Worm (Caenorhabditis elegans) whole organism, young adult: ENCODE data around the gene Y42H9AR.2.

ENCODE experiments used
- C17E4.6 ChIP-seq: fragments of 200-800 bp; sonication (Bioruptor generic); IDR thresholded peaks from 2 replicates; pipeline ENCODE4 v1.3.6; 2022; ENCODE audit warnings: missing genetic modification reagents, missing genetic modification characterization, missing compliant biosample characterization
- D2030.7 ChIP-seq: fragments of 200-800 bp; sonication (Bioruptor generic); IDR thresholded peaks from 2 replicates; pipeline ENCODE4 v1.3.6; 2022; ENCODE audit warnings: missing genetic modification reagents, missing genetic modification characterization, missing compliant biosample characterization
- F23B12.7 ChIP-seq: sonication (generic microtip); optimal IDR thresholded peaks from 2 replicates; lab custom pipeline; 2017; ENCODE audit warnings: missing genetic modification characterization, mild to moderate bottlenecking, missing compliant biosample characterization, antibody characterized with exemption, moderate library complexity; ENCODE audit not compliant: insufficient read depth
- F33H1.4 ChIP-seq: fragments of 200-800 bp; sonication (Bioruptor generic); IDR thresholded peaks from 2 replicates; pipeline ENCODE4 v1.3.6; 2022; ENCODE audit warnings: missing genetic modification reagents, missing genetic modification characterization, missing compliant biosample characterization
- F37B4.10 ChIP-seq: fragments of 200-800 bp; sonication (Bioruptor generic); IDR thresholded peaks from 2 replicates; pipeline ENCODE4 v1.3.6; 2022; ENCODE audit warnings: missing genetic modification characterization, missing compliant biosample characterization
- F49E8.2 ChIP-seq: sonication (generic microtip); optimal IDR thresholded peaks from 3 replicates; lab custom pipeline; 2017; ENCODE audit warnings: missing genetic modification characterization, mild to moderate bottlenecking, missing compliant biosample characterization, antibody characterized with exemption, moderate library complexity; ENCODE audit not compliant: insufficient read depth
- F55B11.4 ChIP-seq: sonication (generic microtip); optimal IDR thresholded peaks from 2 replicates; lab custom pipeline; 2016; ENCODE audit warnings: missing compliant biosample characterization, missing genetic modification characterization, borderline replicate concordance; ENCODE audit not compliant: insufficient read depth
- F57A8.1 ChIP-seq: fragments of 200-800 bp; sonication (Bioruptor generic); optimal IDR thresholded peaks from 2 replicates; lab custom pipeline; 2018; ENCODE audit warnings: mild to moderate bottlenecking, missing genetic modification characterization, moderate library complexity, missing compliant biosample characterization
- T26A5.8 ChIP-seq: sonication (generic microtip); optimal IDR thresholded peaks from 2 replicates; lab custom pipeline; 2016; ENCODE audit warnings: missing genetic modification characterization, missing compliant biosample characterization
- Y95B8A.8 ChIP-seq: fragments of 200-800 bp; sonication (Bioruptor generic); IDR thresholded peaks from 2 replicates; pipeline ENCODE4 v1.3.6; 2022; ENCODE audit warnings: missing genetic modification reagents, missing genetic modification characterization, missing compliant biosample characterization
- ZK185.1 ChIP-seq: sonication (generic microtip); optimal IDR thresholded peaks from 2 replicates; lab custom pipeline; 2016; ENCODE audit warnings: mild to moderate bottlenecking, missing genetic modification characterization, missing compliant biosample characterization; ENCODE audit not compliant: poor library complexity, severe bottlenecking
- akir-1 ChIP-seq: fragments of 200-800 bp; sonication (Bioruptor generic); optimal IDR thresholded peaks from 2 replicates; lab custom pipeline; 2018; ENCODE audit warnings: mild to moderate bottlenecking, missing genetic modification characterization, moderate library complexity, missing compliant biosample characterization
- ama-1 ChIP-seq, 3 experiments: fragments of 150-350 bp in 1 of 3; sonication (generic microtip) in 2 of 3; optimal IDR thresholded peaks; 2 replicates each; lab custom pipeline; 2014 to 2018; ENCODE audit warnings: missing biosample characterization in 2 of 3, missing genetic modification characterization in 2 of 3, missing genetic modification reagents in 2 of 3
- atf-7 ChIP-seq: sonication (generic microtip); optimal IDR thresholded peaks from 2 replicates; lab custom pipeline; 2017; ENCODE audit warnings: mild to moderate bottlenecking, missing genetic modification characterization, missing compliant biosample characterization
- bed-1 ChIP-seq: fragments of 200-800 bp; sonication (Bioruptor generic); IDR thresholded peaks from 2 replicates; pipeline ENCODE4 v1.3.6; 2022; ENCODE audit warnings: missing genetic modification reagents, missing genetic modification characterization, missing compliant biosample characterization
- bed-2 ChIP-seq: fragments of 200-800 bp; sonication (Bioruptor generic); IDR thresholded peaks from 2 replicates; pipeline ENCODE4 v1.3.6; 2022; ENCODE audit warnings: missing genetic modification reagents, missing genetic modification characterization, missing compliant biosample characterization
- cebp-1 ChIP-seq, 2 experiments: fragments of 200-800 bp in 1 of 2; sonication (Bioruptor generic) in 1 of 2; sonication (generic microtip) in 1 of 2; IDR thresholded peaks in 1 of 2; optimal IDR thresholded peaks in 1 of 2; 2 replicates each; pipeline versions ENCODE4 v1.3.6 to Lab custom; 2017 to 2022; ENCODE audit warnings: missing compliant biosample characterization in 2 of 2, missing genetic modification characterization in 2 of 2, mild to moderate bottlenecking in 1 of 2, missing genetic modification reagents in 1 of 2, moderate library complexity in 1 of 2
- cebp-2 ChIP-seq: fragments of 200-800 bp; sonication (Bioruptor generic); IDR thresholded peaks from 2 replicates; pipeline ENCODE4 v1.3.6; 2022; ENCODE audit warnings: missing genetic modification characterization, missing compliant biosample characterization
- ceh-100 ChIP-seq: fragments of 200-800 bp; sonication (Bioruptor generic); IDR thresholded peaks from 2 replicates; pipeline ENCODE4 v1.3.6; 2022; ENCODE audit warnings: missing genetic modification reagents, missing genetic modification characterization, missing compliant biosample characterization
- ceh-91 ChIP-seq: fragments of 200-800 bp; sonication (Bioruptor generic); IDR thresholded peaks from 2 replicates; pipeline ENCODE4 v1.3.6; 2022; ENCODE audit warnings: missing genetic modification reagents, missing genetic modification characterization, missing compliant biosample characterization
- dpff-1 ChIP-seq: sonication (generic microtip); optimal IDR thresholded peaks from 2 replicates; lab custom pipeline; 2017; ENCODE audit warnings: mild to moderate bottlenecking, missing genetic modification characterization, missing compliant biosample characterization
- dpl-1 ChIP-seq: fragments of 150-350 bp; optimal IDR thresholded peaks from 2 replicates; lab custom pipeline; 2014; ENCODE audit warnings: missing biosample characterization, missing genetic modification reagents, missing genetic modification characterization
- egl-44 ChIP-seq: fragments of 200-800 bp; sonication (Bioruptor generic); IDR thresholded peaks from 2 replicates; pipeline ENCODE4 v1.3.6; 2022; ENCODE audit warnings: missing genetic modification reagents, missing genetic modification characterization, missing compliant biosample characterization
- egrh-3 ChIP-seq: fragments of 200-800 bp; sonication (Bioruptor generic); IDR thresholded peaks from 2 replicates; pipeline ENCODE4 v1.3.6; 2022; ENCODE audit warnings: missing genetic modification reagents, missing genetic modification characterization, missing compliant biosample characterization
- fkh-3 ChIP-seq: sonication (generic microtip); optimal IDR thresholded peaks from 2 replicates; lab custom pipeline; 2016; ENCODE audit warnings: mild to moderate bottlenecking, missing genetic modification characterization, missing compliant biosample characterization
- hmg-1.2 ChIP-seq: fragments of 200-800 bp; sonication (Bioruptor generic); IDR thresholded peaks from 2 replicates; pipeline ENCODE4 v1.3.6; 2022; ENCODE audit warnings: missing genetic modification reagents, missing genetic modification characterization, missing compliant biosample characterization
- hrde-1 ChIP-seq: sonication (generic microtip); optimal IDR thresholded peaks from 2 replicates; lab custom pipeline; 2016; ENCODE audit warnings: missing genetic modification characterization, mild to moderate bottlenecking, missing compliant biosample characterization, moderate library complexity, missing genotype, missing genetic modification reagents, borderline replicate concordance
- let-607 ChIP-seq, 2 experiments: fragments of 200-800 bp in 1 of 2; sonication (Bioruptor generic) in 1 of 2; sonication (generic microtip) in 1 of 2; optimal IDR thresholded peaks; 2 replicates each; lab custom pipeline; 2016 to 2018; ENCODE audit warnings: mild to moderate bottlenecking in 2 of 2, missing compliant biosample characterization in 2 of 2, missing genetic modification characterization in 2 of 2, moderate library complexity in 2 of 2, missing genotype in 1 of 2
- lin-26 ChIP-seq: fragments of 200-800 bp; sonication (Bioruptor generic); IDR thresholded peaks from 2 replicates; pipeline ENCODE4 v1.3.6; 2022; ENCODE audit warnings: missing genetic modification reagents, missing genetic modification characterization, missing compliant biosample characterization
- lsl-1 ChIP-seq: fragments of 200-800 bp; sonication (Bioruptor generic); optimal IDR thresholded peaks from 2 replicates; lab custom pipeline; 2018; ENCODE audit warnings: mild to moderate bottlenecking, missing genetic modification characterization, moderate library complexity, missing compliant biosample characterization
- madf-10 ChIP-seq: sonication (generic microtip); optimal IDR thresholded peaks from 2 replicates; lab custom pipeline; 2016; ENCODE audit warnings: mild to moderate bottlenecking, missing genetic modification characterization, missing compliant biosample characterization
- madf-3 ChIP-seq: fragments of 200-800 bp; sonication (Bioruptor generic); IDR thresholded peaks from 2 replicates; pipeline ENCODE4 v1.3.6; 2022; ENCODE audit warnings: missing genetic modification reagents, missing genetic modification characterization, missing compliant biosample characterization
- madf-8 ChIP-seq: fragments of 200-800 bp; sonication (Bioruptor generic); conservative IDR thresholded peaks from 2 replicates; pipeline ENCODE4 v1.3.6; 2022; ENCODE audit warnings: missing genetic modification reagents, missing genetic modification characterization, missing compliant biosample characterization
- mes-4 ChIP-seq: sonication (generic microtip); optimal IDR thresholded peaks from 2 replicates; lab custom pipeline; 2016; ENCODE audit warnings: missing genotype, missing genetic modification characterization, missing compliant biosample characterization
- nhr-27 ChIP-seq: fragments of 200-800 bp; sonication (Bioruptor generic); optimal IDR thresholded peaks from 2 replicates; lab custom pipeline; 2018; ENCODE audit warnings: mild to moderate bottlenecking, missing genetic modification characterization, moderate library complexity, missing compliant biosample characterization
- pbrm-1 ChIP-seq: fragments of 200-800 bp; sonication (Bioruptor generic); IDR thresholded peaks from 2 replicates; pipeline ENCODE4 v1.3.6; 2022; ENCODE audit warnings: missing genetic modification reagents, missing genetic modification characterization, missing compliant biosample characterization
- pha-4 ChIP-seq: fragments of 150-350 bp; sonication (generic microtip); optimal IDR thresholded peaks from 2 replicates; lab custom pipeline; 2014; ENCODE audit warnings: missing biosample characterization, missing genetic modification reagents, missing genetic modification characterization
- snpc-1.3 ChIP-seq: sonication (generic microtip); optimal IDR thresholded peaks from 2 replicates; lab custom pipeline; 2017; ENCODE audit warnings: missing genetic modification characterization, mild to moderate bottlenecking, missing compliant biosample characterization, antibody characterized with exemption, moderate library complexity, missing genotype, missing genetic modification reagents; ENCODE audit not compliant: insufficient read depth
- snpc-4 ChIP-seq, 5 experiments: fragments of 150-350 bp in 1 of 5; sonication (generic microtip) in 4 of 5; optimal IDR thresholded peaks; 2 replicates each; lab custom pipeline; 2014 to 2018; ENCODE audit warnings: missing genetic modification characterization in 5 of 5, missing biosample characterization in 3 of 5, antibody characterized with exemption in 2 of 5, mild to moderate bottlenecking in 2 of 5, missing compliant biosample characterization in 2 of 5, missing genotype in 2 of 5, moderate library complexity in 2 of 5, missing genetic modification reagents in 1 of 5
- tbx-9 ChIP-seq: sonication (generic microtip); optimal IDR thresholded peaks from 2 replicates; lab custom pipeline; 2016; ENCODE audit warnings: borderline replicate concordance, missing genetic modification characterization, inconsistent platforms, missing compliant biosample characterization
- unc-130 ChIP-seq: sonication (generic microtip); optimal IDR thresholded peaks from 2 replicates; lab custom pipeline; 2016; ENCODE audit warnings: missing genetic modification reagents, missing genetic modification characterization, missing compliant biosample characterization
- xnd-1 ChIP-seq: sonication (generic microtip); optimal IDR thresholded peaks from 2 replicates; lab custom pipeline; 2016; ENCODE audit warnings: missing genotype, missing genetic modification reagents, missing genetic modification characterization, missing compliant biosample characterization
- zim-3 ChIP-seq: sonication (generic microtip); optimal IDR thresholded peaks from 2 replicates; lab custom pipeline; 2017; ENCODE audit warnings: mild to moderate bottlenecking, missing genetic modification characterization, moderate library complexity, missing compliant biosample characterization
- ztf-22 ChIP-seq: fragments of 200-800 bp; sonication (Bioruptor generic); optimal IDR thresholded peaks from 2 replicates; lab custom pipeline; 2018; ENCODE audit warnings: mild to moderate bottlenecking, missing genetic modification characterization, moderate library complexity, missing compliant biosample characterization
- ztf-25 ChIP-seq: fragments of 200-800 bp; sonication (Bioruptor generic); IDR thresholded peaks from 2 replicates; pipeline ENCODE4 v1.3.6; 2022; ENCODE audit warnings: missing genetic modification reagents, missing genetic modification characterization, missing compliant biosample characterization

Gene Y42H9AR.2

DNA sequence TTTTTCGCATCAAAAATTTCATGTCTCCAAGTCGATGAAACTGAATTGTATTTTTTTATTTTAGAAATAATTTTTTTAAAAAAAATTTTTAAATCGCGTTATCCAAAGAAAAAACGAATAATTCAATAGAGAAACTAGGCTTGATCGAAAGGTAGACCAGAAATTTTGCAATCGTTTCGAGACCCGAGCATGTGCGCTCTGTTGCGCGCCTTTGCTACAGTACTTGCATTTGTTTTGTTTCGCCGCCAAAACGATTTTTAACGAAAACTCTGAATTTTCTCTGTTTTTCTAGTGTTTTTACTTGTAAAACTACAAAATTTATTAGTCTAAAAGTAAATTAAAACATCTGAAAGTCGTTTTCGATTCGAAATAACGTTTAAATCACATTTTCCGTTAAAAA is 38.4 kb upstream of the Y42H9AR.2 start (continued):
- TF ChIP-seq pha-4 (tag; lab: Kevin White, UChicago) (no peak), xnd-1 (peak; percentile 85), ztf-22 (no peak), T26A5.8 (no peak), ceh-100 (GFP tag; lab: Robert Waterston, UW) (no peak), ZK185.1 (tag; lab: Kevin White, UChicago) (no peak), ama-1 (optimal IDR thresholded peaks at IDR 0.05; lab: Kevin White, UChicago) (no peak), ama-1 (GFP tag; optimal IDR thresholded peaks at IDR 0.05; lab: Kevin White, UChicago) (no peak), lin-26 (GFP tag; lab: Robert Waterston, UW) (no peak), madf-8 (GFP tag; lab: Robert Waterston, UW) (peak; percentile 93), zim-3 (tag; lab: Kevin White, UChicago) (no peak), snpc-4 (GFP tag; optimal IDR thresholded peaks at IDR 0.05; lab: Kevin White, UChicago) (no peak), snpc-4 (tag; optimal IDR thresholded peaks at IDR 0.05; lab: Kevin White, UChicago) (no peak), F57A8.1 (no peak), mes-4 (no peak), D2030.7 (GFP tag; lab: Robert Waterston, UW) (peak; percentile 72), dpl-1 (GFP tag; lab: Kevin White, UChicago) (peak; percentile 55), egrh-3 (no peak), hmg-1.2 (GFP tag; lab: Robert Waterston, UW) (no peak; the same call in 1 of the 2 replicates), F49E8.2 (tag; lab: Kevin White, UChicago) (no peak), ztf-25 (GFP tag; lab: Robert Waterston, UW) (no peak), dpff-1 (no peak), lsl-1 (GFP tag; lab: Kevin White, UChicago) (peak; percentile 92), bed-2 (no peak), F33H1.4 (GFP tag; lab: Robert Waterston, UW) (peak; percentile 94), cebp-1 (GFP tag; IDR thresholded peaks at IDR 0.05; lab: Robert Waterston, UW) (no peak), cebp-1 (tag; optimal IDR thresholded peaks at IDR 0.05; lab: Kevin White, UChicago) (no peak), F23B12.7 (tag; lab: Kevin White, UChicago) (peak; percentile 5), madf-3 (GFP tag; lab: Robert Waterston, UW) (no peak), akir-1 (GFP tag; lab: Kevin White, UChicago) (no peak), atf-7 (tag; lab: Kevin White, UChicago) (no peak), cebp-2 (GFP tag; lab: Robert Waterston, UW) (no peak), nhr-27 (tag; lab: Kevin White, UChicago) (no peak), fkh-3 (tag; lab: Kevin White, UChicago) (no peak), egl-44 (GFP tag; lab: Robert Waterston, UW) (no peak), tbx-9 (tag; lab: Kevin White, UChicago) (no peak), madf-10 (no peak), Y95B8A.8 (GFP tag; lab: Robert Waterston, UW) (no peak)

DNA sequence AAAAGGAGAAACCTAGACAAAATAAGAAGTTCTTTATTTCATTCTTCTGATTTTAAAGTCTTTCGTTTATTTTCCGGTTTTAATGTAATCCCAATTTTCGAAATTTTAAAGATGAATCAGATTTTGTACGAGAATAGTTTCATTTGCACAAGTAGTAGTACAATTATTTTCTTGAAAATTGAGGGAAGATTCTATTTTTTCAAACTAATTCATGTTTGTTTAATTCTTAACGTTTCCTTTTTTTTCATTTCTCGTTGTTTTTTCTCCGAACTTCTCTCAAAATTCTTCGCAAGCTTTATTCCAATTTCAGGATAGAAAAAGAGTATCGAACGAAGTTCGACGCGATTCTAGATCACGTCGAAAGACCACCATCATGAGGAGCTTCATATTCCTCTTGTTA is 37.3 kb upstream of the Y42H9AR.2 start, which contains the start of gene sax-7:
sax-7 (plus strand) TSS at position 301 of the 400 bp plus-strand sequence.
- TF ChIP-seq F55B11.4, result no peak
- TF ChIP-seq pbrm-1 (GFP tag; lab: Robert Waterston, UW), result no peak
- no peak for TF ChIP-seq C17E4.6 (GFP tag; lab: Robert Waterston, UW)
- TF ChIP-seq unc-130, result no peak
- no peak for TF ChIP-seq snpc-1.3 (tag; lab: Kevin White, UChicago)
- no peak for TF ChIP-seq F37B4.10
- TF ChIP-seq hrde-1 (tag; lab: Kevin White, UChicago), result no peak
- no peak for TF ChIP-seq cebp-2 (GFP tag; lab: Robert Waterston, UW)
- no peak for TF ChIP-seq dpl-1 (GFP tag; lab: Kevin White, UChicago)
- no peak for TF ChIP-seq ztf-25 (GFP tag; lab: Robert Waterston, UW)
- no peak for TF ChIP-seq ceh-91 (GFP tag; lab: Robert Waterston, UW)
- no peak for TF ChIP-seq bed-1 (GFP tag; lab: Robert Waterston, UW)
- no peak for TF ChIP-seq let-607 (tag; optimal IDR thresholded peaks at IDR 0.05; lab: Kevin White, UChicago)
